Worm (Caenorhabditis elegans) whole organism, young adult: ENCODE data around the gene rfl-1.

Source experiments
- B0261.1 ChIP-seq: sonication (generic microtip); optimal IDR thresholded peaks from 2 replicates; lab custom pipeline; 2016; ENCODE audit warnings: mild to moderate bottlenecking, missing genetic modification characterization, moderate library complexity, missing compliant biosample characterization
- C17E4.6 ChIP-seq: fragments of 200-800 bp; sonication (Bioruptor generic); IDR thresholded peaks from 2 replicates; pipeline ENCODE4 v1.3.6; 2022; ENCODE audit warnings: missing genetic modification reagents, missing genetic modification characterization, missing compliant biosample characterization
- F10E7.11 ChIP-seq: sonication (generic microtip); optimal IDR thresholded peaks from 2 replicates; lab custom pipeline; 2017; ENCODE audit warnings: mild to moderate bottlenecking, missing genetic modification characterization, moderate library complexity, missing compliant biosample characterization
- F23B12.7 ChIP-seq: sonication (generic microtip); optimal IDR thresholded peaks from 2 replicates; lab custom pipeline; 2017; ENCODE audit warnings: missing genetic modification characterization, mild to moderate bottlenecking, missing compliant biosample characterization, antibody characterized with exemption, moderate library complexity; ENCODE audit not compliant: insufficient read depth
- F39B2.1 ChIP-seq: fragments of 200-800 bp; sonication (Bioruptor generic); IDR thresholded peaks from 2 replicates; pipeline ENCODE4 v1.3.6; 2022; ENCODE audit warnings: missing genetic modification reagents, missing genetic modification characterization, missing compliant biosample characterization
- F52B5.7 ChIP-seq: sonication (generic microtip); optimal IDR thresholded peaks from 2 replicates; lab custom pipeline; 2016; ENCODE audit warnings: mild to moderate bottlenecking, missing genetic modification characterization, missing compliant biosample characterization
- K12H6.12 ChIP-seq: fragments of 200-800 bp; sonication (Bioruptor generic); optimal IDR thresholded peaks from 2 replicates; lab custom pipeline; 2018; ENCODE audit warnings: mild to moderate bottlenecking, missing genetic modification characterization, missing compliant biosample characterization
- Y53G8AR.9 ChIP-seq: fragments of 200-800 bp; sonication (Bioruptor generic); conservative IDR thresholded peaks from 2 replicates; pipeline ENCODE4 v1.3.6; 2022; ENCODE audit warnings: missing genetic modification reagents, missing genetic modification characterization, missing compliant biosample characterization
- Y79H2A.3 ChIP-seq: fragments of 200-800 bp; sonication (Bioruptor generic); conservative IDR thresholded peaks from 2 replicates; pipeline ENCODE4 v1.3.6; 2022; ENCODE audit warnings: missing genetic modification reagents, missing genetic modification characterization, missing compliant biosample characterization
- akir-1 ChIP-seq: fragments of 200-800 bp; sonication (Bioruptor generic); optimal IDR thresholded peaks from 2 replicates; lab custom pipeline; 2018; ENCODE audit warnings: mild to moderate bottlenecking, missing genetic modification characterization, moderate library complexity, missing compliant biosample characterization
- aptf-3 ChIP-seq: fragments of 200-800 bp; sonication (Bioruptor generic); IDR thresholded peaks from 2 replicates; pipeline ENCODE4 v1.3.6; 2022; ENCODE audit warnings: missing genetic modification characterization, missing compliant biosample characterization
- athp-1 ChIP-seq: sonication (generic microtip); optimal IDR thresholded peaks from 2 replicates; lab custom pipeline; 2017; ENCODE audit warnings: mild to moderate bottlenecking, missing genetic modification characterization, missing compliant biosample characterization
- ccch-3 ChIP-seq: fragments of 200-800 bp; sonication (Bioruptor generic); optimal IDR thresholded peaks from 2 replicates; lab custom pipeline; 2018; ENCODE audit warnings: mild to moderate bottlenecking, missing genetic modification characterization, missing compliant biosample characterization
- ceh-79 ChIP-seq: sonication (generic microtip); optimal IDR thresholded peaks from 2 replicates; lab custom pipeline; 2017; ENCODE audit warnings: mild to moderate bottlenecking, missing genetic modification characterization, missing compliant biosample characterization
- die-1 ChIP-seq: sonication (generic microtip); optimal IDR thresholded peaks from 2 replicates; lab custom pipeline; 2016; ENCODE audit warnings: missing genotype, mild to moderate bottlenecking, missing genetic modification characterization, missing compliant biosample characterization
- dox-1 ChIP-seq: fragments of 200-800 bp; sonication (Bioruptor generic); IDR thresholded peaks from 2 replicates; pipeline ENCODE4 v1.3.6; 2022; ENCODE audit warnings: missing genetic modification reagents, missing genetic modification characterization, missing compliant biosample characterization
- dpff-1 ChIP-seq: sonication (generic microtip); optimal IDR thresholded peaks from 2 replicates; lab custom pipeline; 2017; ENCODE audit warnings: mild to moderate bottlenecking, missing genetic modification characterization, missing compliant biosample characterization
- efl-1 ChIP-seq: fragments of 150-350 bp; optimal IDR thresholded peaks from 2 replicates; lab custom pipeline; 2014; ENCODE audit warnings: missing biosample characterization, missing genetic modification reagents, missing genetic modification characterization
- egrh-3 ChIP-seq: fragments of 200-800 bp; sonication (Bioruptor generic); IDR thresholded peaks from 2 replicates; pipeline ENCODE4 v1.3.6; 2022; ENCODE audit warnings: missing genetic modification reagents, missing genetic modification characterization, missing compliant biosample characterization
- hmg-1.2 ChIP-seq: fragments of 200-800 bp; sonication (Bioruptor generic); IDR thresholded peaks from 2 replicates; pipeline ENCODE4 v1.3.6; 2022; ENCODE audit warnings: missing genetic modification reagents, missing genetic modification characterization, missing compliant biosample characterization
- hsf-1 ChIP-seq: fragments of 200-800 bp; sonication (Bioruptor generic); IDR thresholded peaks from 2 replicates; pipeline ENCODE4 v1.3.6; 2022; ENCODE audit warnings: missing genetic modification reagents, missing genetic modification characterization, missing compliant biosample characterization
- lag-1 ChIP-seq: fragments of 200-800 bp; sonication (Bioruptor generic); IDR thresholded peaks from 2 replicates; pipeline ENCODE4 v1.3.6; 2022; ENCODE audit warnings: missing genetic modification reagents, missing genetic modification characterization, missing compliant biosample characterization
- lin-26 ChIP-seq: fragments of 200-800 bp; sonication (Bioruptor generic); IDR thresholded peaks from 2 replicates; pipeline ENCODE4 v1.3.6; 2022; ENCODE audit warnings: missing genetic modification reagents, missing genetic modification characterization, missing compliant biosample characterization
- lin-54 ChIP-seq: fragments of 200-800 bp; sonication (Bioruptor generic); optimal IDR thresholded peaks from 2 replicates; lab custom pipeline; 2018; ENCODE audit warnings: mild to moderate bottlenecking, missing genetic modification characterization, missing compliant biosample characterization
- madf-3 ChIP-seq: fragments of 200-800 bp; sonication (Bioruptor generic); IDR thresholded peaks from 2 replicates; pipeline ENCODE4 v1.3.6; 2022; ENCODE audit warnings: missing genetic modification reagents, missing genetic modification characterization, missing compliant biosample characterization
- madf-6 ChIP-seq: fragments of 200-800 bp; sonication (Bioruptor generic); IDR thresholded peaks from 2 replicates; pipeline ENCODE4 v1.3.6; 2022; ENCODE audit warnings: missing genetic modification reagents, missing genetic modification characterization, missing compliant biosample characterization
- mcd-1 ChIP-seq: fragments of 200-800 bp; sonication (Bioruptor generic); IDR thresholded peaks from 2 replicates; pipeline ENCODE4 v1.3.6; 2022; ENCODE audit warnings: missing genetic modification reagents, missing genetic modification characterization, missing compliant biosample characterization
- nhr-120 ChIP-seq: fragments of 200-800 bp; sonication (Bioruptor generic); IDR thresholded peaks from 2 replicates; pipeline ENCODE4 v1.3.6; 2022; ENCODE audit warnings: missing genetic modification characterization, missing compliant biosample characterization
- nhr-80 ChIP-seq: sonication (generic microtip); optimal IDR thresholded peaks from 2 replicates; lab custom pipeline; 2016; ENCODE audit warnings: missing genetic modification characterization, missing compliant biosample characterization
- pbrm-1 ChIP-seq: fragments of 200-800 bp; sonication (Bioruptor generic); IDR thresholded peaks from 2 replicates; pipeline ENCODE4 v1.3.6; 2022; ENCODE audit warnings: missing genetic modification reagents, missing genetic modification characterization, missing compliant biosample characterization
- repo-1 ChIP-seq: sonication (generic microtip); optimal IDR thresholded peaks from 2 replicates; lab custom pipeline; 2017; ENCODE audit warnings: mild to moderate bottlenecking, missing genetic modification characterization, missing compliant biosample characterization
- sdz-38 ChIP-seq: sonication (generic microtip); optimal IDR thresholded peaks from 2 replicates; lab custom pipeline; 2016; ENCODE audit warnings: missing genotype, missing genetic modification characterization, missing compliant biosample characterization
- snpc-1.3 ChIP-seq: sonication (generic microtip); optimal IDR thresholded peaks from 2 replicates; lab custom pipeline; 2017; ENCODE audit warnings: missing genetic modification characterization, mild to moderate bottlenecking, missing compliant biosample characterization, antibody characterized with exemption, moderate library complexity, missing genotype, missing genetic modification reagents; ENCODE audit not compliant: insufficient read depth
- tbp1 ChIP-seq: fragments of 200-800 bp; sonication (Bioruptor generic); optimal IDR thresholded peaks from 2 replicates; lab custom pipeline; 2018; ENCODE audit warnings: mild to moderate bottlenecking, missing genetic modification characterization, missing compliant biosample characterization
- tbx-9 ChIP-seq: sonication (generic microtip); optimal IDR thresholded peaks from 2 replicates; lab custom pipeline; 2016; ENCODE audit warnings: borderline replicate concordance, missing genetic modification characterization, inconsistent platforms, missing compliant biosample characterization
- tlf-1 ChIP-seq: fragments of 200-800 bp; sonication (Bioruptor generic); optimal IDR thresholded peaks from 2 replicates; lab custom pipeline; 2018; ENCODE audit warnings: mild to moderate bottlenecking, missing genetic modification characterization, missing compliant biosample characterization
- unc-130 ChIP-seq: sonication (generic microtip); optimal IDR thresholded peaks from 2 replicates; lab custom pipeline; 2016; ENCODE audit warnings: missing genetic modification reagents, missing genetic modification characterization, missing compliant biosample characterization

rfl-1 gene

DNA sequence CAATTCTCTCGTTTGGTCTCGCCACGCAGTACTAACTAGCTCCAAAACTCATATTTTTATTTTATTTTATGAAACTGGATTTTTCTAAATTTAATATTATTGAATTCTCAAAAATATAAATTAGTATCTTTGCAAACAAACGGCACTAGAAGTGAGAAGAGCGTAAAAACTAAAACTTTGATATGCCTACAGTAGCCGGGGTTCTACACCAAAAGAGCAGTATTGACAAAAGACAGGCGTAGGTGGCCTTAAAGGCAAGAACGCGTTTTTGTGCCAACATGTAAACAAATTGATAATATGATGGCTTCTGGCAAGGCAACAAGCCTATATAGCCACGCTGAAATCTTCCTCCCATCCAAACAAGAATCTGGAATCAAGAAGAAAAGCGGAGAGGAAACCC lies 41.6 kb downstream of the rfl-1 start, which contains the start of gene R01H2.1:
TSS of gene R01H2.1 (plus strand) at position 301 of the 400 bp plus-strand sequence.
- no peak for TF ChIP-seq B0261.1
- TF ChIP-seq Y53G8AR.9, result no peak
- no peak for TF ChIP-seq efl-1 (GFP tag; lab: Kevin White, UChicago)
- TF ChIP-seq hmg-1.2 (GFP tag; lab: Robert Waterston, UW), result no peak
- TF ChIP-seq snpc-1.3 (tag; lab: Kevin White, UChicago), result no peak
- TF ChIP-seq ceh-79 (tag; lab: Kevin White, UChicago), result no peak
- TF ChIP-seq egrh-3 (GFP tag; lab: Robert Waterston, UW), result no peak
- no peak for TF ChIP-seq K12H6.12
- no peak for TF ChIP-seq mcd-1
- TF ChIP-seq C17E4.6, result no peak
- no peak for TF ChIP-seq F52B5.7
- TF ChIP-seq sdz-38 (tag; lab: Kevin White, UChicago), result no peak
- TF ChIP-seq athp-1 (tag; lab: Kevin White, UChicago), result no peak
- TF ChIP-seq tbx-9, result no peak

DNA sequence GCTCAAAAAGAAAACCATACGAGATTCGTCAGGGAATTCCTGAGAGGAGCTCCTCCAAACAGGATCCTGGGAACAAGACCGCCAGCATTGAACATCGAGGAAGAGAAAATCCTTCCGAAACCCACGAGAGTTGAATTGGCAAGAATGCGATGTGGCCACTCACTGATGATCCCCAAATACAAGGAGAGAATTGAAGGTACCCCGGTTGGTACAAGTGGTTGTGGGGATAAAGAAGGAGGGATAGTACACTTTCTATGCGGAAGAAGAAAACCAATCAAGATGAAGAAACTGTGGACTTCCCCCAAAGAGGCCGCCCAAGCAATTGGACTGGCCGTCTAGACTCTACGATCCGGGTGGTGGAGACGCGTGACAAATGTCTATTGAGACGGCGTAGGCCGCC lies 42.1 kb downstream of the rfl-1 start:
- no peak for TF ChIP-seq egrh-3 (GFP tag; lab: Robert Waterston, UW)
- TF ChIP-seq lin-54, result no peak
- TF ChIP-seq madf-3 (GFP tag; lab: Robert Waterston, UW), result no peak
- no peak for TF ChIP-seq Y79H2A.3 (GFP tag; lab: Robert Waterston, UW)
- TF ChIP-seq die-1 (tag; lab: Kevin White, UChicago), result no peak
- TF ChIP-seq unc-130, result no peak
- no peak for TF ChIP-seq F39B2.1 (GFP tag; lab: Robert Waterston, UW)
- TF ChIP-seq pbrm-1 (GFP tag; lab: Robert Waterston, UW), result no peak

DNA sequence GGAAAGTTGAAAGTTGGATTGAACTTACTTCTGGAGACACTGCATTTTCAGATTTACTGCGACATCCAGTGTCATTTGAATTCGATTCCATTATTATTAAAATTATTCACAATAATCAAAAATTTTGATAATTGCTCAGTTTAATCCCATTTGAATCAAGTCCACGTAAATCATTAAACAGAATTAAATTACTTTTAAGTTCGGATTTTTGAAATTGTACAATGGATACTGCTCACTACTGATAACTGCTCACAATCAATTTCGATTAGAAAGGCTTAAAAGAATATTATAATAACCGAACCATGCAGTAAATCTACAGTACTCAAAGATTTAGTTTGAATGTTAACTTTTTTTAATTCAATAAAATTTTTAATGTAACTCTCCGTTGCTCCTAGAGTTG lies 43.2 kb downstream of the rfl-1 start, which contains the start of gene R01H2.4:
TSS of gene R01H2.4 (minus strand) at position 101 of the 400 bp plus-strand sequence.
- no peak for TF ChIP-seq dpff-1 (tag; lab: Kevin White, UChicago)
- no peak for TF ChIP-seq tlf-1 (GFP tag; lab: Kevin White, UChicago)
- no peak for TF ChIP-seq ccch-3 (GFP tag; lab: Kevin White, UChicago)

DNA sequence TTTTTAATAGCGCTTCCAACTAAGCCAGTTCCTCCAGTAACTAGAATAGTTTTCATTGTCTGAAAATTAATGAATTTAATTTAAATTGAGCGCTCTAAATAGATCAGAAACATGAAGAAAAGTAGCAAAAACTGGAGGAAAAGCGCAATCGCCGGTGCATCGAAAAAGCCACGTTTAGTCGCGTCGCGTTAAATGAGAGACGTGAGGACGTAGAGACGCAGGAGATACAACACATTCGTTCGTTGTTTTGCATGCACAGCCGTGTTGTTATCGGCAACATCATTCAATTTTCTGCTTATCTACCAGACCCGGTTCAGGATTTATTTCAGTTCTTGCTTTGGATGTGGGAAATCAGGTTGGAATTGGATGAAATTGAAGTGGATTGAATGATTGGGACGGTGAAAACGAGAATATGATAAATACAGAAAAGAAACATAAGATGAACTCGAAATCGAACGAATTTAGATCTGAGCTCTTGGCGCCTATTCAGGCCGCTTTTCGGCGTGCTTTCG lies 46.4 kb downstream of the rfl-1 start, which contains the start of gene ger-1:
TSS of gene ger-1 (minus strand) at position 93 of the 512 bp plus-strand sequence.
- TF ChIP-seq dox-1 (GFP tag; lab: Robert Waterston, UW) (0 out of 2 replicates have a peak, but pooled peaks have one; percentile 21), lin-54 (peak; percentile 0), hsf-1 (GFP tag; lab: Robert Waterston, UW) (0 out of 2 replicates have a peak, but pooled peaks have one; percentile 48), lag-1 (GFP tag; lab: Robert Waterston, UW) (no peak), nhr-120 (GFP tag; lab: Robert Waterston, UW) (no peak), madf-6 (peak; percentile 62), madf-3 (GFP tag; lab: Robert Waterston, UW) (0 out of 2 replicates have a peak, but pooled peaks have one; percentile 21), aptf-3 (no peak), tbp1 (GFP tag; lab: Kevin White, UChicago) (peak; percentile 12), lin-26 (GFP tag; lab: Robert Waterston, UW) (no peak), F10E7.11 (tag; lab: Kevin White, UChicago) (no peak), F23B12.7 (no peak), nhr-80 (tag; lab: Kevin White, UChicago) (peak; percentile 18), akir-1 (GFP tag; lab: Kevin White, UChicago) (no peak), repo-1 (tag; lab: Kevin White, UChicago) (no peak)
